Worm (Caenorhabditis elegans) whole organism, young adult: Measurements from ENCODE around the gene D1054.18.

ENCODE experiments used
- F10E7.11 ChIP-seq: sonication (generic microtip); optimal IDR thresholded peaks from 2 replicates; lab custom pipeline; 2017; ENCODE audit warnings: mild to moderate bottlenecking, missing genetic modification characterization, moderate library complexity, missing compliant biosample characterization
- F49E8.2 ChIP-seq: sonication (generic microtip); optimal IDR thresholded peaks from 3 replicates; lab custom pipeline; 2017; ENCODE audit warnings: missing genetic modification characterization, mild to moderate bottlenecking, missing compliant biosample characterization, antibody characterized with exemption, moderate library complexity; ENCODE audit not compliant: insufficient read depth
- ceh-100 ChIP-seq: fragments of 200-800 bp; sonication (Bioruptor generic); IDR thresholded peaks from 2 replicates; pipeline ENCODE4 v1.3.6; 2022; ENCODE audit warnings: missing genetic modification reagents, missing genetic modification characterization, missing compliant biosample characterization
- egl-44 ChIP-seq: fragments of 200-800 bp; sonication (Bioruptor generic); IDR thresholded peaks from 2 replicates; pipeline ENCODE4 v1.3.6; 2022; ENCODE audit warnings: missing genetic modification reagents, missing genetic modification characterization, missing compliant biosample characterization
- lin-40 ChIP-seq: sonication (generic microtip); optimal IDR thresholded peaks from 2 replicates; lab custom pipeline; 2016; ENCODE audit warnings: missing genetic modification characterization, mild to moderate bottlenecking, missing compliant biosample characterization, missing genotype, missing genetic modification reagents
- nhr-80 ChIP-seq: sonication (generic microtip); optimal IDR thresholded peaks from 2 replicates; lab custom pipeline; 2016; ENCODE audit warnings: missing genetic modification characterization, missing compliant biosample characterization
- pha-4 ChIP-seq: fragments of 150-350 bp; sonication (generic microtip); optimal IDR thresholded peaks from 2 replicates; lab custom pipeline; 2014; ENCODE audit warnings: missing biosample characterization, missing genetic modification reagents, missing genetic modification characterization
- rcor-1 ChIP-seq: fragments of 200-800 bp; sonication (Bioruptor generic); IDR thresholded peaks from 2 replicates; pipeline ENCODE4 v1.3.6; 2022; ENCODE audit warnings: missing genetic modification reagents, missing genetic modification characterization, missing compliant biosample characterization
- snpc-1.3 ChIP-seq: sonication (generic microtip); optimal IDR thresholded peaks from 2 replicates; lab custom pipeline; 2017; ENCODE audit warnings: missing genetic modification characterization, mild to moderate bottlenecking, missing compliant biosample characterization, antibody characterized with exemption, moderate library complexity, missing genotype, missing genetic modification reagents; ENCODE audit not compliant: insufficient read depth
- sptf-2 ChIP-seq: fragments of 200-800 bp; sonication (Bioruptor generic); optimal IDR thresholded peaks from 2 replicates; lab custom pipeline; 2018; ENCODE audit warnings: mild to moderate bottlenecking, missing genetic modification characterization, missing compliant biosample characterization
- tbp1 ChIP-seq: fragments of 200-800 bp; sonication (Bioruptor generic); optimal IDR thresholded peaks from 2 replicates; lab custom pipeline; 2018; ENCODE audit warnings: mild to moderate bottlenecking, missing genetic modification characterization, missing compliant biosample characterization
- unc-62 ChIP-seq: fragments of 150-350 bp; optimal IDR thresholded peaks from 2 replicates; lab custom pipeline; 2014; ENCODE audit warnings: missing biosample characterization, missing genetic modification reagents, missing genetic modification characterization
- ztf-18 ChIP-seq: sonication (generic microtip); optimal IDR thresholded peaks from 2 replicates; lab custom pipeline; 2016; ENCODE audit warnings: missing genotype, mild to moderate bottlenecking, missing genetic modification characterization, missing compliant biosample characterization
- ztf-26 ChIP-seq: sonication (generic microtip); optimal IDR thresholded peaks from 2 replicates; lab custom pipeline; 2017; ENCODE audit warnings: missing genetic modification characterization, missing compliant biosample characterization

- TF ChIP-seq lin-40 (tag; lab: Kevin White, UChicago) = no peak
- TF ChIP-seq F10E7.11 = no peak
- no peak for TF ChIP-seq nhr-80 (tag; lab: Kevin White, UChicago)
- TF ChIP-seq ztf-26 = no peak
- TF ChIP-seq pha-4 (tag; lab: Kevin White, UChicago) = no peak
- no peak for TF ChIP-seq F49E8.2 (tag; lab: Kevin White, UChicago)
- no peak for TF ChIP-seq ceh-100
- no peak for TF ChIP-seq snpc-1.3 (tag; lab: Kevin White, UChicago)
- no peak for TF ChIP-seq ztf-18 (tag; lab: Kevin White, UChicago)
- no peak for TF ChIP-seq egl-44 (GFP tag; lab: Robert Waterston, UW)
- no peak for TF ChIP-seq rcor-1
- TF ChIP-seq unc-62 = no peak
- no peak for TF ChIP-seq tbp1 (GFP tag; lab: Kevin White, UChicago)
- no peak for TF ChIP-seq sptf-2
Measured at ce11 chrV:10795494-10795893, 5.5 kb downstream of the D1054.18 start, which contains the start of gene D1054.19.
